Worm (Caenorhabditis elegans): ENCODE data around the gene kcmf-1.

The kcmf-1 gene

DNA sequence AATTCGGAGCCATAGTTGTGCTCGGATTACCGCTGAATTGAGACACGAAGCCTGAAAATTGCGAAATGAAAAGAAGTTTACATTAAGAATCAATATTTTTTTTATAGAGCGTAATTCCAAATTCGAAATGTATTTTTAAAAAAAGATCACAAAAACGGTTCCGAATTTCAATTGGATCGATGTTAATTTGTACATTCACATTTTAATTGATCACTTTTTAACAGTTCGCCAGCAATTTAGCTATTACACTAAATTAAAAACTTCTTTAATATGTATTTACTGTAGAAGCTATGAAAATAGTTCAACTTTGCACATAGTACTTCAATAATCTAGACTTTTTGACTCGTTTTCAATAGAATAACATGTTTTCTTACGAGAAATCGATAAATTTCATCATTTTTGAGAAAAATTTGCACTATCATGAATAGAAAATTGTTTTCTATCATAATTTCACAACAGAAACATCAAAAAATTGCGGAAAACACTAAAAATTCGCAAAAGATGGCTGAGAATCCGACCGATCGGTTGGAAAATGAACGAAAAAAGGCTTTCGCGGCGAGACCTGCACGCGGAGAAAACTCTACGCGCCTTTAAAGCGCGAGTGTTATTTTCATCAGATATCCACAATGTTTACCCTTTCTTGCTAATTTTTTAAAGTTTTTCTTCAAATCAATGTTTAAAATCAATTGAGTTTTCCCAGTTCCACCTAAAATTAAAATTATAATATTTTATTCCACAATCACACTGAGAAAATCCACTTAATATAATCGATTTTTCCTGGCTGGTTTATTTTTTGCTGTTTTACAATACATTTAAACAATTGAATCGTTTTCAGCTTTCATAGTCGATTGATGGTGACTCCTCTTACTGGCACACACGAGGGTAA lies at the start of gene kcmf-1, which contains the start of gene egl-45:
kcmf-1 (plus strand) TSS at position 836 of the 886 bp plus-strand sequence.
egl-45 (minus strand) TSS at position 51 of the 886 bp plus-strand sequence.
- TF ChIP-seq W03F9.2 (tag; optimal IDR thresholded peaks at IDR 0.05) = peak; percentile 50
- no peak for TF ChIP-seq dao-5 (tag; optimal IDR thresholded peaks at IDR 0.05)

DNA sequence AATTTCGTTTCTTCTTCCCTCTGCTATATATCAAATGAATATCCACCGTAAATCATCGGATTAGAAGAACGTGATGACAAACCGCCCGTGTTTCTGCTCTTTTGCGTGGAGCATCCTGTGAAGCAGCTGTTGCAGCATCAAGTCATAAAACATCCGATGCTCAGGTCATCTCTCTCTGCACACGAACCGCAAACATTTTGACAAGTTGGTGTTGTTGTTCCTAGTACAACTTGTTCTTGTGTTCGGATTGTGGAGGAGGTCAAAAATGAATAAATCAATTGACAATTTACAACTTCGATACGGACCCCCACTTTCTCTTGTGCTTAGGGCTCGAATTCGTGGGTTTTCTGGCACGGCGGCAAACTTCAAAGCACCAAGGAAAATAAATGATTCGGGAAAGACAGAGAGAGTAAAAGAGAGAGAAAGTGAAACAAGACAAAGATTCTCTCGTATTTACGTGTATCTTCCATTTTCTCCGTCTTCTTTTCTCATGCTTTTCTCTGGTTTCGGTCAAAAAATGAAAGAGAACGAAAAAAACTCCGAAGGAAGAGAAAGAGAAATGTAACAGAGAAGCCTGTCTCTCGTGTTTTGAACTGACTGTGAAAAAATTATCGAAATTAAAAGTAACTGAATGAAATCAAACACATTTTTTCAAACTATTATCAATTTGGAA lies 48.5 kb upstream of the kcmf-1 start:
- TF ChIP-seq dao-5 (tag; optimal IDR thresholded peaks at IDR 0.05) (no peak), him-1 (tag; optimal IDR thresholded peaks at IDR 0.05) (no peak), W03F9.2 (tag; optimal IDR thresholded peaks at IDR 0.05) (no peak)

DNA sequence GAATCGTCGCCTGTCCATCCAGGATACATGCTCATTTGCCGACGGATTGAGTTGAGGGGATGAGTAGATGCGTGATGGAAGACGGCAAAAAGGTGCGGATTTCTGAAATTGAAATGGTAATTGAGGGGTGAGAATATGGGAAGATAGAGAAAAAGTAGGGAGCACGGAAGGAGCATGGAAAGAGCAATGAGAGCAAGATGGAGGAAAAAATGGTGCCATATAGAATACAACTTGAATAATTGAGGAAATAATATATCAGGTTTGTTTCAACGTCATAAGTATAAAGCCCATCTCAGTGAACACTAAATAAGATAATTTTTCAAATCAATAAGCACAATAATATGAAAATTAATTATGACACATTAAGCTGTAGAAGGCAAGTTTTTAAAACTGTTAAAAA lies 45.9 kb upstream of the kcmf-1 start, which contains the start of gene mab-5:
mab-5 (minus strand) TSS at position 101 of the 400 bp plus-strand sequence.
- TF ChIP-seq W03F9.2 (tag; optimal IDR thresholded peaks at IDR 0.05) = no peak
- TF ChIP-seq him-1 (tag; optimal IDR thresholded peaks at IDR 0.05) = no peak
- TF ChIP-seq dao-5 (tag; optimal IDR thresholded peaks at IDR 0.05) = no peak

DNA sequence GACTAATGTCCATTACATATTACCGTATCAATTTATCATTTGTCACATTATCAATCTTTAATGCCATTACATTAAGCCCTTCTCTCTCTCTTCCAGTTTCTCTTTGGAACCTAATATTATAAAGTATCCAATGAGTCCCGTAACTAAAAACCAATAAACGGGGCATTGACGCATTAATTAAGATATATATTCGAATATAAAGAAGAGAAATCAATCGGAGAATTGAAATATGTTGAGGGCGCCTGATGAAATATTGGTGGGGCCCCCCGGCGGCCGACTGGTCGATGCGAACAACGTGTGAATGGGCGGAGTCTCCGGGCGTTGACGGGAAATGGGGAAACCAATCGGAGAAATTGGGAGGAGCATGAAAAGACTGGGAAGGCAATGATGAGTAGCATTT lies 45.0 kb upstream of the kcmf-1 start:
- TF ChIP-seq dao-5 (tag; optimal IDR thresholded peaks at IDR 0.05) (no peak), W03F9.2 (tag; optimal IDR thresholded peaks at IDR 0.05) (no peak), him-1 (tag; optimal IDR thresholded peaks at IDR 0.05) (no peak)

DNA sequence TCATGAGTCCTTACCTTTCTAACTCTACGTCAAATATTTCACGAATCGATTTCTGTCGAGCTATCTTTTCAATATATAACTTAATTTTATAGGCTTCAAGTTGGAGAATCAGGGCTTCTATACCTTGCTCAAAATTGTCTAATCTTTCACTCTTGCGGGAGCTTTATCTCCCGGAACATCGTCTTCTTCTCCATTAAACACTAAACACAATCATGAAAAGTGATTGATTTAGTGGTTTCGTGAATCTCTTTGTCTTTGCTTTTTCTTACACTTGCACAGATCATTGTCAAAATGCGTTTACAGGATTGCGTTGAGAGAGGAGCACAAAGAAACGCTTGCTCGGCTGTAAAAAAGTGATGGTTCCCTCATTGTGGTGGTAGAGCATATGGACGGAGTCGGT lies 40.8 kb upstream of the kcmf-1 start:
- TF ChIP-seq dao-5 (tag; optimal IDR thresholded peaks at IDR 0.05) = no peak
- TF ChIP-seq W03F9.2 (tag; optimal IDR thresholded peaks at IDR 0.05) = no peak
- TF ChIP-seq him-1 (tag; optimal IDR thresholded peaks at IDR 0.05) = no peak

DNA sequence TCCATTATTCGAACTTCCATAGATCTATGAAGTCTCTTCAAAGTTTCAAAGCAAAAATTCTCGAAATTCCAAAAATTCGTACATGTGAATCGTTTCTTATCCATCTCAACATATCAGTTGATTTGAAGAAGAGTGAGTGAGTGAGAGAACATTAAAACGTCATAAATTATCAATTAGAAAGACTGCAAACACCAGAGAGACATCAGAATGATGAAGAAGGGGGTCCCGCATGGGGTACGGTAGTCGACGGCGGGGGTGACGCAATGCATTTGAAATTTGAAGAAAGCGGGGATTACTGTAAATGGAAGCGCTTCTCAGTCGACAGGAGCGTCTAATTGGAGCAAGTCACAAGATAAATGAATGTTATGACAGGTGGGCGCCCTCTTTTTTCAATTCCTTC lies 38.7 kb upstream of the kcmf-1 start:
- TF ChIP-seq W03F9.2 (tag; optimal IDR thresholded peaks at IDR 0.05) = no peak
- TF ChIP-seq him-1 (tag; optimal IDR thresholded peaks at IDR 0.05) = no peak
- no peak for TF ChIP-seq dao-5 (tag; optimal IDR thresholded peaks at IDR 0.05)

DNA sequence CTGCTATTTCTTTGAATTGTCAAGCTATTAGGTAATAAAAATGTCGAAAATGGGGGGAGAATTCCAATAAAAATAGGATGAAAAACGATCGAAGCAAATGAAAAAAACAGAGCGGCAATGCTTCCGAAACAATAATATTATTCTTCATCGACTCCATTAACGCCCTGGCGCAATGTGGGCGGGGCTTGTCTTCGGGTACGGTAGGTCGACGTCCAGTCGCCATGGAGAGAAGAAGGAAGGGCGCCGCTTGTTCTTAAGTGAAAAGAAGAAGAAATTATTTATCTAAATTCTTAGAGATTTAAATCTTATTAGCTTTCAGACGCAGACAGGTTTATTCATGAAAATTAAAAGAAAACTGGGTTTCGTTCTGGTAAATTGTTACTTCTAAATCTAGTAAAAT lies 37.0 kb upstream of the kcmf-1 start:
- no peak for TF ChIP-seq dao-5 (tag; optimal IDR thresholded peaks at IDR 0.05)
- TF ChIP-seq him-1 (tag; optimal IDR thresholded peaks at IDR 0.05) = no peak
- no peak for TF ChIP-seq W03F9.2 (tag; optimal IDR thresholded peaks at IDR 0.05)

DNA sequence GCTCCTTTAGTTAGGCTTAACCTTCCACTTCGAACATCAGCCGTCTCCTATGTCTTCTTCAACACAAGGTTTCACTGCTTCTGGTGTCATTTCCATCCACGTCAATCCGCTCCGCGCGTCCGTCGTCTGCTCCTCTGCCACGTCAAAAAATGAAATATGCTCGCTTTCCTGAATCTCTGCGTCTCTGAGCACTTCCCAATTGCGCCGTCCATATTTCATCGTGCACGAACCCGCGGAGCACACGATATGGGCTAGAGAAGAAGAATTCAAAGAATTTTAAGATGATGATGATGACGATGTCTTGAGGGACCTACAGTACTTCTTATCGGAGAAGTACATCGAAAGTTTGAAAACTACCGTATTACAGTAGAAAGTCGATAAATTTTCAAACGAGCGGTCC lies 36.2 kb upstream of the kcmf-1 start:
- TF ChIP-seq dao-5 (tag; optimal IDR thresholded peaks at IDR 0.05) (no peak), W03F9.2 (tag; optimal IDR thresholded peaks at IDR 0.05) (no peak), him-1 (tag; optimal IDR thresholded peaks at IDR 0.05) (no peak)

DNA sequence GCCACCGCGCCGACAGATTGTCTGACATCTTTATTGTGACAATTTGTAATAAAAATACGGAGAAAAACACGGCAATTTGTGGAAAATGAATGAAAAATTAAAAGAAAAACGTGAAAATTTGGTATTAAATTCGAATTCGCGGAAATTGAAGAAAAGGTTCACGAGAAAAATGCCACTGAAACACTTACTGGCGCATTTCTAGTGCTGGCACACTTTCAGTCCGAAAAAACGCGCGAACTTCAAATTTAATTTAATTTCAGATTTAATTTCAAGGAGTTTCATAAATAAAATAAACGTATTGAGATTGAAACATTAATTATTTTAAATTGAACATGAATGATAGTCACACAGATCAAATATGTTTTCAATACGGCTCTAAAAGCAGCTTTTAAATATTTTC lies 33.9 kb upstream of the kcmf-1 start, which contains the start of gene cyk-7:
cyk-7 (minus strand) TSS at position 99 of the 400 bp plus-strand sequence.
- TF ChIP-seq him-1 (tag; optimal IDR thresholded peaks at IDR 0.05) = no peak
- no peak for TF ChIP-seq dao-5 (tag; optimal IDR thresholded peaks at IDR 0.05)
- TF ChIP-seq W03F9.2 (tag; optimal IDR thresholded peaks at IDR 0.05) = no peak

ce11 chrIII:7805253-7805652 lies 24.0 kb upstream of the kcmf-1 start:
- TF ChIP-seq dao-5 (tag; optimal IDR thresholded peaks at IDR 0.05) (no peak), W03F9.2 (tag; optimal IDR thresholded peaks at IDR 0.05) (no peak), him-1 (tag; optimal IDR thresholded peaks at IDR 0.05) (no peak)

DNA sequence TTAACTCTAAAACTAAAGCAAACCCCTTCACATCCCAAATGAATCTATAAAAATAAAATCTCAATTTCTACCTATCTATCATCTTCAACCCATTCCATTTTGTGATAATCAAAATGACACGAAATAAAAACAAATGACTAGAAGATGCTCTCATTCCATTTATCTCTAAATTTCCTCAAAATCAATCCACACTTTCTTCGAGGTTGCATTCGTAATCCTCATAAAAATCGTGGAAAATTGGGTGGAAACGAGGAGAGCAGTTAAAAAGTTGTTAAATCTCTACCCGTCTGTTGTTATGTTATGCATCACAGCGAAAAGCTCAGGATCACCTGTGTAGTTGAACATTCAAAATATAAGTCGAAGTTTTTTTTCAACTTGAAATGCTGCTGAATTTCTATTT lies 22.3 kb upstream of the kcmf-1 start:
- TF ChIP-seq dao-5 (tag; optimal IDR thresholded peaks at IDR 0.05) (no peak), W03F9.2 (tag; optimal IDR thresholded peaks at IDR 0.05) (no peak), him-1 (tag; optimal IDR thresholded peaks at IDR 0.05) (no peak)

- TF ChIP-seq W03F9.2 (tag; optimal IDR thresholded peaks at IDR 0.05) (no peak), him-1 (tag; optimal IDR thresholded peaks at IDR 0.05) (no peak), dao-5 (tag; optimal IDR thresholded peaks at IDR 0.05) (no peak)
Measured at ce11 chrIII:7809033-7809432, 20.2 kb upstream of the kcmf-1 start.

DNA sequence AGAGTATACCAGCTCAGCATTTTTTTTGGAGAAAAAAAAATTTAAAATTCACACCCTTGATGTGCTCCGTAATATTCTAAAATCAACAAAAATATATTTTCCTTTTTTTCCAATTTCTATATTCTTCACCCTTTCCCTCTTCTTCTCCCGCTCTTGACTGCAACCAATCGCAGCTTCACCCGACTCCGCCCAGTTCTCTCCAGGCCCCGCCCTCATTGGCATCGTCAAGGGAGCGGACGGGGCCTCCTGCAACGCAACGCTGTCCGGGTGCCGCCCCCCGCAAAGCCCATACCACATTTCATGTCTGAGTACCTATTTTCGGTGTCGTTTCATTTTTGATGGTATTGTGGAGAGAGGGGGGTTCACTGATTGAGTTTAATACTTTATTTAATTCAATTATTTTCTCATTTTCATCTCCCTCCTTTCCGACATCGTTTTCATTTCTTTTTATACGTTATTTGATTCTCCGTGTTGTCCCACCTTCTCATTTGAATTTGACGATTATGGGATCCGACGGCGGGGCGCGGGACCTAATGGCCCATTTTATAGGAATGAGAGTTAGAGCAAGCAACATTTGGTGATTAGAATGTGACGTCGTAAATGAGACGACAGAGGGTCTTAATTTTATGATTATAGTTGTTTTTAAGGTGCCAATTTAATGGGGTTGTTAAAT lies 16.9 kb upstream of the kcmf-1 start:
- no peak for TF ChIP-seq dao-5 (tag; optimal IDR thresholded peaks at IDR 0.05)
- no peak for TF ChIP-seq W03F9.2 (tag; optimal IDR thresholded peaks at IDR 0.05)
- no peak for TF ChIP-seq him-1 (tag; optimal IDR thresholded peaks at IDR 0.05)

Data from whole organism, L4/young adult.